Fruit fly (Drosophila melanogaster) whole organism, prepupa: ENCODE measurements around the gene Ance-3.

ENCODE experiments used
- CG1621 ChIP-seq: fragments of 200-800 bp; sonication (Bioruptor generic); optimal IDR thresholded peaks from 3 replicates; lab custom pipeline; 2018; ENCODE audit warnings: missing biosample characterization, mild to moderate bottlenecking, missing genetic modification characterization
- CG6808 ChIP-seq: fragments of 200-800 bp; sonication (Bioruptor generic); optimal IDR thresholded peaks from 3 replicates; lab custom pipeline; 2017; ENCODE audit warnings: missing biosample characterization, missing genetic modification characterization, mild to moderate bottlenecking, moderate library complexity, missing genetic modification reagents
- CG8319 ChIP-seq: fragments of 200-800 bp; sonication (Bioruptor generic); optimal IDR thresholded peaks from 3 replicates; lab custom pipeline; 2016; ENCODE audit warnings: missing biosample characterization, missing genetic modification characterization
- OdsH ChIP-seq: fragments of 200-800 bp; sonication (Bioruptor generic); optimal IDR thresholded peaks from 3 replicates; lab custom pipeline; 2016; ENCODE audit warnings: missing biosample characterization, missing genetic modification characterization
- Smox ChIP-seq: fragments of 200-800 bp; sonication (Bioruptor generic); optimal IDR thresholded peaks from 3 replicates; lab custom pipeline; 2016; ENCODE audit warnings: missing biosample characterization, missing genetic modification characterization

- TF ChIP-seq CG1621 (tag; lab: Kevin White, UChicago) (no peak), Smox (GFP tag; lab: Kevin White, UChicago) (no peak), CG6808 (GFP tag; lab: Kevin White, UChicago) (no peak), OdsH (GFP tag; lab: Kevin White, UChicago) (no peak), CG8319 (no peak)
These were observed 10.7 kb upstream of the Ance-3 start for dm6 chr2L:13903796-13904330.
